Fruit fly (Drosophila melanogaster) whole organism, embryonic: Measurements from ENCODE around the gene CG43922.

Experiments
- Abd-B ChIP-seq: fragments of 200-800 bp; sonication (Bioruptor generic); optimal IDR thresholded peaks from 2 replicates; lab custom pipeline; 2018; ENCODE audit warnings: missing biosample characterization, mild to moderate bottlenecking, missing genetic modification characterization, moderate library complexity
- CG10431 ChIP-seq: fragments of 200-800 bp; sonication (Bioruptor generic); optimal IDR thresholded peaks from 3 replicates; lab custom pipeline; 2018; ENCODE audit warnings: missing biosample characterization, mild to moderate bottlenecking, missing genetic modification characterization
- CG11695 ChIP-seq: fragments of 200-800 bp; sonication (Bioruptor generic); IDR thresholded peaks from 3 replicates; pipeline ENCODE4 v1.3.6; 2022; ENCODE audit warnings: missing biosample characterization, missing genetic modification characterization
- CG11723 ChIP-seq: fragments of 200-800 bp; sonication (Bioruptor generic); optimal IDR thresholded peaks from 2 replicates; lab custom pipeline; 2017; ENCODE audit warnings: missing biosample characterization, mild to moderate bottlenecking, missing genetic modification characterization
- CG12155 ChIP-seq: fragments of 200-800 bp; sonication (Bioruptor generic); optimal IDR thresholded peaks from 3 replicates; lab custom pipeline; 2016; ENCODE audit warnings: missing biosample characterization, missing genetic modification characterization
- CG13624 ChIP-seq: fragments of 200-800 bp; sonication (Bioruptor generic); optimal IDR thresholded peaks from 2 replicates; lab custom pipeline; 2016; ENCODE audit warnings: missing biosample characterization, missing genetic modification characterization
- CG13775 ChIP-seq: fragments of 200-800 bp; sonication (Bioruptor generic); optimal IDR thresholded peaks from 3 replicates; lab custom pipeline; 2017; ENCODE audit warnings: missing biosample characterization, mild to moderate bottlenecking, missing genetic modification characterization
- CG14667 ChIP-seq: fragments of 200-800 bp; sonication (Bioruptor generic); IDR thresholded peaks from 2 replicates; pipeline ENCODE4 v1.3.6; 2022; ENCODE audit warnings: missing biosample characterization, missing genetic modification characterization
- CG14710 ChIP-seq: fragments of 200-800 bp; sonication (Bioruptor generic); optimal IDR thresholded peaks from 3 replicates; lab custom pipeline; 2019; ENCODE audit warnings: missing biosample characterization, mild to moderate bottlenecking, missing genetic modification characterization, moderate library complexity
- CG14965 ChIP-seq: fragments of 200-800 bp; sonication (Bioruptor generic); optimal IDR thresholded peaks from 2 replicates; lab custom pipeline; 2016; ENCODE audit warnings: missing biosample characterization, missing genetic modification characterization, borderline replicate concordance
- CG17186 ChIP-seq: fragments of 200-800 bp; sonication (Bioruptor generic); optimal IDR thresholded peaks from 3 replicates; lab custom pipeline; 2017; ENCODE audit warnings: missing biosample characterization, missing genetic modification reagents, missing genetic modification characterization
- CG1792 ChIP-seq: fragments of 200-800 bp; sonication (Bioruptor generic); optimal IDR thresholded peaks from 2 replicates; lab custom pipeline; 2016; ENCODE audit warnings: missing biosample characterization, missing genetic modification characterization
- CG2202 ChIP-seq: fragments of 200-800 bp; sonication (Bioruptor generic); optimal IDR thresholded peaks from 2 replicates; lab custom pipeline; 2018; ENCODE audit warnings: missing biosample characterization, mild to moderate bottlenecking, missing genetic modification characterization
- CG3163 ChIP-seq: fragments of 200-800 bp; sonication (Bioruptor generic); optimal IDR thresholded peaks from 3 replicates; lab custom pipeline; 2016; ENCODE audit warnings: missing biosample characterization, missing genetic modification characterization
- CG32532 ChIP-seq: fragments of 200-800 bp; sonication (Bioruptor generic); IDR thresholded peaks from 2 replicates; pipeline ENCODE4 v1.3.6; 2022; ENCODE audit warnings: missing biosample characterization, missing genetic modification characterization
- CG32772 ChIP-seq: fragments of 200-800 bp; sonication (Bioruptor generic); IDR thresholded peaks from 2 replicates; pipeline ENCODE4 v1.3.6; 2022; ENCODE audit warnings: missing biosample characterization, missing genetic modification characterization
- CG6765 ChIP-seq: fragments of 200-800 bp; sonication (Bioruptor generic); optimal IDR thresholded peaks from 3 replicates; lab custom pipeline; 2017; ENCODE audit warnings: missing biosample characterization, mild to moderate bottlenecking, missing genetic modification characterization
- CG6791 ChIP-seq: fragments of 200-800 bp; sonication (Bioruptor generic); IDR thresholded peaks from 3 replicates; pipeline ENCODE4 v1.3.6; 2022; ENCODE audit warnings: missing biosample characterization, missing genetic modification characterization; ENCODE audit not compliant: partially characterized antibody
- CG6854 ChIP-seq: fragments of 200-800 bp; sonication (Bioruptor generic); optimal IDR thresholded peaks from 3 replicates; lab custom pipeline; 2017; ENCODE audit warnings: missing biosample characterization, mild to moderate bottlenecking, missing genetic modification characterization
- CG7556 ChIP-seq: fragments of 200-800 bp; sonication (Bioruptor generic); optimal IDR thresholded peaks from 2 replicates; lab custom pipeline; 2017; ENCODE audit warnings: missing biosample characterization, mild to moderate bottlenecking, missing genetic modification characterization
- CG8944 ChIP-seq: fragments of 200-800 bp; sonication (Bioruptor generic); optimal IDR thresholded peaks from 3 replicates; lab custom pipeline; 2016; ENCODE audit warnings: missing biosample characterization, missing genetic modification characterization
- CG9817 ChIP-seq: fragments of 200-800 bp; sonication (Bioruptor generic); optimal IDR thresholded peaks from 2 replicates; lab custom pipeline; 2018; ENCODE audit warnings: missing biosample characterization, mild to moderate bottlenecking, missing genetic modification characterization, moderate library complexity
- CG9932 ChIP-seq: fragments of 200-800 bp; sonication (Bioruptor generic); IDR thresholded peaks from 2 replicates; pipeline ENCODE4 v1.3.6; 2022; ENCODE audit warnings: missing biosample characterization, missing genetic modification characterization
- Dbx ChIP-seq: fragments of 200-800 bp; sonication (Bioruptor generic); IDR thresholded peaks from 3 replicates; pipeline ENCODE4 v1.3.6; 2022; ENCODE audit warnings: missing biosample characterization, missing genetic modification characterization
- Dek ChIP-seq: fragments of 200-800 bp; sonication (Bioruptor generic); optimal IDR thresholded peaks from 3 replicates; lab custom pipeline; 2019; ENCODE audit warnings: missing biosample characterization, mild to moderate bottlenecking, missing genetic modification characterization, moderate library complexity
- H2.0 ChIP-seq: fragments of 200-800 bp; sonication (Bioruptor generic); IDR thresholded peaks from 2 replicates; pipeline ENCODE4 v1.3.6; 2022; ENCODE audit warnings: missing biosample characterization, missing genetic modification characterization
- HLH3B ChIP-seq: fragments of 200-800 bp; sonication (Bioruptor generic); IDR thresholded peaks from 2 replicates; pipeline ENCODE4 v1.3.6; 2022; ENCODE audit warnings: missing biosample characterization, missing genetic modification characterization
- Lim3 ChIP-seq: fragments of 200-800 bp; sonication (Bioruptor generic); IDR thresholded peaks from 2 replicates; pipeline ENCODE4 v1.3.6; 2022; ENCODE audit warnings: missing biosample characterization, missing genetic modification characterization
- MTF-1 ChIP-seq: fragments of 200-800 bp; sonication (Bioruptor generic); optimal IDR thresholded peaks from 2 replicates; lab custom pipeline; 2018; ENCODE audit warnings: missing biosample characterization, mild to moderate bottlenecking, missing genetic modification characterization, borderline replicate concordance
- Nf-YB ChIP-seq: fragments of 200-800 bp; sonication (Bioruptor generic); optimal IDR thresholded peaks from 3 replicates; lab custom pipeline; 2019; ENCODE audit warnings: missing biosample characterization, mild to moderate bottlenecking, missing genetic modification characterization, moderate library complexity
- NfI ChIP-seq: fragments of 200-800 bp; sonication (Bioruptor generic); optimal IDR thresholded peaks from 3 replicates; lab custom pipeline; 2018; ENCODE audit warnings: missing biosample characterization, mild to moderate bottlenecking, missing genetic modification characterization, moderate library complexity
- Oli ChIP-seq: fragments of 200-800 bp; sonication (Bioruptor generic); optimal IDR thresholded peaks from 2 replicates; lab custom pipeline; 2018; ENCODE audit warnings: missing biosample characterization, mild to moderate bottlenecking, missing genetic modification characterization, moderate library complexity
- Opbp ChIP-seq: fragments of 200-800 bp; sonication (Bioruptor generic); IDR thresholded peaks from 3 replicates; pipeline ENCODE4 v1.3.6; 2022; ENCODE audit warnings: missing biosample characterization, missing genetic modification characterization; ENCODE audit not compliant: partially characterized antibody
- Vsx1 ChIP-seq: fragments of 200-800 bp; sonication (Bioruptor generic); optimal IDR thresholded peaks from 2 replicates; lab custom pipeline; 2017; ENCODE audit warnings: missing biosample characterization, mild to moderate bottlenecking, missing genetic modification characterization, missing genetic modification reagents
- YL-1 ChIP-seq: fragments of 200-800 bp; sonication (Bioruptor generic); optimal IDR thresholded peaks from 3 replicates; lab custom pipeline; 2017; ENCODE audit warnings: missing biosample characterization, mild to moderate bottlenecking, missing genetic modification characterization
- aop ChIP-seq: fragments of 200-800 bp; sonication (Bioruptor generic); IDR thresholded peaks from 2 replicates; pipeline ENCODE4 v1.3.6; 2022; ENCODE audit warnings: missing biosample characterization, missing genetic modification characterization
- az2 ChIP-seq: fragments of 200-800 bp; sonication (Bioruptor generic); optimal IDR thresholded peaks from 3 replicates; lab custom pipeline; 2016; ENCODE audit warnings: missing biosample characterization, missing genetic modification characterization
- cas ChIP-seq: fragments of 200-800 bp; sonication (Bioruptor generic); IDR thresholded peaks from 2 replicates; pipeline ENCODE4 v1.3.6; 2022; ENCODE audit warnings: missing biosample characterization, missing genetic modification characterization
- dimm ChIP-seq: fragments of 200-800 bp; sonication (Bioruptor generic); IDR thresholded peaks from 2 replicates; pipeline ENCODE4 v1.3.6; 2022; ENCODE audit warnings: missing biosample characterization, missing genetic modification characterization
- dm ChIP-seq: fragments of 200-800 bp; sonication (Bioruptor generic); optimal IDR thresholded peaks from 3 replicates; lab custom pipeline; 2016; ENCODE audit warnings: missing biosample characterization, missing genetic modification characterization
- dpn ChIP-seq, 2 experiments: fragments of 200-800 bp; sonication (Bioruptor generic); optimal IDR thresholded peaks; 3 replicates each; lab custom pipeline; 2016; ENCODE audit warnings: missing biosample characterization in 2 of 2, missing genetic modification characterization in 2 of 2
- gcm2 ChIP-seq: fragments of 200-800 bp; sonication (Bioruptor generic); optimal IDR thresholded peaks from 2 replicates; lab custom pipeline; 2016; ENCODE audit warnings: missing biosample characterization, missing genetic modification characterization
- ind ChIP-seq: fragments of 200-800 bp; sonication (Bioruptor generic); optimal IDR thresholded peaks from 3 replicates; lab custom pipeline; 2016; ENCODE audit warnings: missing biosample characterization, missing genetic modification characterization
- klu ChIP-seq: fragments of 200-800 bp; sonication (Bioruptor generic); IDR thresholded peaks from 2 replicates; pipeline ENCODE4 v1.3.6; 2022; ENCODE audit warnings: missing biosample characterization, missing genetic modification characterization
- nmo ChIP-seq: fragments of 200-800 bp; sonication (Bioruptor generic); optimal IDR thresholded peaks from 2 replicates; lab custom pipeline; 2018; ENCODE audit warnings: missing biosample characterization, mild to moderate bottlenecking, missing genetic modification characterization, moderate library complexity
- rib ChIP-seq: fragments of 200-800 bp; sonication (Bioruptor generic); IDR thresholded peaks from 2 replicates; pipeline ENCODE4 v1.3.6; 2022; ENCODE audit warnings: missing biosample characterization, missing genetic modification characterization
- sd ChIP-seq: fragments of 200-800 bp; sonication (Bioruptor generic); optimal IDR thresholded peaks from 3 replicates; lab custom pipeline; 2018; ENCODE audit warnings: missing biosample characterization, mild to moderate bottlenecking, missing genetic modification characterization, moderate library complexity
- sr ChIP-seq: fragments of 200-800 bp; sonication (Bioruptor generic); IDR thresholded peaks from 3 replicates; pipeline ENCODE4 v1.3.6; 2022; ENCODE audit warnings: missing biosample characterization, missing genetic modification characterization
- tup ChIP-seq: fragments of 200-800 bp; sonication (Bioruptor generic); optimal IDR thresholded peaks from 2 replicates; lab custom pipeline; 2016; ENCODE audit warnings: missing biosample characterization, mild to moderate bottlenecking, missing genetic modification characterization, moderate library complexity
- tx ChIP-seq: fragments of 200-800 bp; sonication (Bioruptor generic); optimal IDR thresholded peaks from 2 replicates; lab custom pipeline; 2016; ENCODE audit warnings: missing biosample characterization, missing genetic modification characterization
- usp ChIP-seq: fragments of >200 bp; optimal IDR thresholded peaks from 2 replicates; lab custom pipeline; 2017; ENCODE audit warnings: missing biosample characterization, missing genetic modification characterization

Gene CG43922

DNA sequence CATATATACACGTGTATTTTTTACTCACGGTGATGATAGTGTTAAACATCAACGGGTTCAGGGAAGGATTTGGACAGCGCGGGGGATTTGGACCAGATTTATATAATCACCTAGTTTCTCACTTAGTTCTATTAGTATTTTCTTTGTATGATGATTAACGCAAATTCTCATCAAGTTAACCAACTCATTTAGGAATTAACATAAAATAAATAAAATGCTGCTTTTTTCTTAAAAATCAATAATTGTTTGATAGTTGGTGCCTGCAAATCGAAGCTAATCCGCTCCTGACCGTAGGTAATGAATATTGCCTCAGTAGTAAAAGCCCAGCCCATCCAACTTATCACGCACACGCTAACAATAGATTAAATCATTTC lies 43.2 kb upstream of the CG43922 start (continued):
- TF ChIP-seq H2.0 (GFP tag; lab: Robert Waterston, UW) (peak; percentile 72), CG6791 (GFP tag; lab: Robert Waterston, UW) (no peak), CG10431 (GFP tag; lab: Kevin White, UChicago) (no peak), YL-1 (GFP tag; lab: Kevin White, UChicago) (no peak), dpn (GFP tag; optimal IDR thresholded peaks at IDR 0.05; lab: Kevin White, UChicago) (peak; percentile 83 to 88), CG3163 (GFP tag; lab: Kevin White, UChicago) (peak; percentile 42), CG6765 (GFP tag; lab: Kevin White, UChicago) (peak; percentile 59), MTF-1 (GFP tag; lab: Kevin White, UChicago) (peak; percentile 8), gcm2 (GFP tag; lab: Kevin White, UChicago) (no peak), CG9932 (GFP tag; lab: Robert Waterston, UW) (peak; percentile 95), Dek (tag; lab: Kevin White, UChicago) (peak; percentile 93), CG14667 (peak; percentile 74), CG14710 (tag; lab: Kevin White, UChicago) (peak; percentile 27), CG32532 (GFP tag; lab: Robert Waterston, UW) (peak; percentile 87), cas (GFP tag; lab: Robert Waterston, UW) (peak; percentile 73), CG12155 (GFP tag; lab: Kevin White, UChicago) (peak; percentile 77), Vsx1 (GFP tag; lab: Kevin White, UChicago) (peak; percentile 56), Opbp (GFP tag; lab: Robert Waterston, UW) (no peak; the same call in 2 of the 3 replicates), sr (GFP tag; lab: Robert Waterston, UW) (no peak), CG17186 (GFP tag; lab: Kevin White, UChicago) (peak; percentile 5), CG11723 (peak; percentile 69), dimm (GFP tag; lab: Robert Waterston, UW) (peak; percentile 71), Lim3 (GFP tag; lab: Robert Waterston, UW) (peak; percentile 65), CG11695 (GFP tag; lab: Robert Waterston, UW) (peak; percentile 87), CG8944 (peak; percentile 62), CG1792 (peak; percentile 76), Abd-B (peak; percentile 93), klu (GFP tag; lab: Robert Waterston, UW) (peak; percentile 80), Oli (tag; lab: Kevin White, UChicago) (peak; percentile 84), dm (GFP tag; lab: Kevin White, UChicago) (peak; percentile 57), HLH3B (GFP tag; lab: Robert Waterston, UW) (peak; percentile 81), rib (GFP tag; lab: Robert Waterston, UW) (peak; percentile 85), usp (no peak), nmo (GFP tag; lab: Kevin White, UChicago) (peak; percentile 89), az2 (GFP tag; lab: Kevin White, UChicago) (peak; percentile 68), Dbx (GFP tag; lab: Robert Waterston, UW) (peak; percentile 89), CG32772 (GFP tag; lab: Robert Waterston, UW) (peak; percentile 81), CG2202 (tag; lab: Kevin White, UChicago) (no peak), sd (tag; lab: Kevin White, UChicago) (peak; percentile 75), Nf-YB (GFP tag; lab: Kevin White, UChicago) (peak; percentile 37), tx (GFP tag; lab: Kevin White, UChicago) (peak; percentile 74), CG7556 (peak; percentile 77), ind (GFP tag; lab: Kevin White, UChicago) (peak; percentile 85), CG14965 (GFP tag; lab: Kevin White, UChicago) (no peak), NfI (GFP tag; lab: Kevin White, UChicago) (peak; percentile 89), CG13775 (GFP tag; lab: Kevin White, UChicago) (peak; percentile 57), CG6854 (peak; percentile 72), CG9817 (tag; lab: Kevin White, UChicago) (peak; percentile 94), tup (GFP tag; lab: Kevin White, UChicago) (peak; percentile 38), aop (GFP tag; lab: Robert Waterston, UW) (0 out of 2 replicates have a peak, but pooled peaks have one; percentile 31), CG13624 (peak; percentile 86)
